Worm (Caenorhabditis elegans): Measurements from ENCODE around the gene syf-2.

syf-2 gene

ce11 chrIII:7166664-7167567, 5.0 kb upstream of the syf-2 start (continued):
- TF ChIP-seq lin-39 (tag; optimal IDR thresholded peaks at IDR 0.05), result no peak
- TF ChIP-seq mep-1 (tag; optimal IDR thresholded peaks at IDR 0.05), result peak; percentile 76

ce11 chrIII:7165816-7166229, 3.9 kb upstream of the syf-2 start:
- TF ChIP-seq egl-43 (GFP tag; IDR thresholded peaks at IDR 0.05) (no peak), snpc-4 (tag; optimal IDR thresholded peaks at IDR 0.05) (no peak), hmg-1.1 (GFP tag; IDR thresholded peaks at IDR 0.05) (peak; percentile 8; the same call in 1 of the 2 replicates), F26F4.8 (GFP tag; conservative IDR thresholded peaks at IDR 0.05) (no peak), ces-1 (GFP tag; optimal IDR thresholded peaks at IDR 0.05) (no peak), php-3 (GFP tag; IDR thresholded peaks at IDR 0.05) (peak; percentile 52), gei-8 (GFP tag; optimal IDR thresholded peaks at IDR 0.05) (peak; percentile 53), lin-13 (GFP tag; optimal IDR thresholded peaks at IDR 0.05) (peak; percentile 49), F44E2.7 (GFP tag; IDR thresholded peaks at IDR 0.05) (no peak), ztf-7 (tag; optimal IDR thresholded peaks at IDR 0.05) (no peak), F37D6.2 (tag; optimal IDR thresholded peaks at IDR 0.05) (no peak), nhr-25 (tag; optimal IDR thresholded peaks at IDR 0.05; ENCODE audit: borderline replicate concordance, insufficient read depth) (no peak), unc-62 (GFP tag; optimal IDR thresholded peaks at IDR 0.05 in 1 of 2) (peak in 1 of 2 experiments; percentile 38), unc-62 (tag; optimal IDR thresholded peaks at IDR 0.05) (no peak), daf-12 (tag; optimal IDR thresholded peaks at IDR 0.05) (no peak), mep-1 (tag; optimal IDR thresholded peaks at IDR 0.05) (peak; percentile 66), lsy-2 (tag; optimal IDR thresholded peaks at IDR 0.05) (peak in 1 of 2 experiments; percentile 70), vab-7 (GFP tag; IDR thresholded peaks at IDR 0.05) (no peak), T20F7.1 (GFP tag; optimal IDR thresholded peaks at IDR 0.05) (peak; percentile 63), mdt-29 (GFP tag; IDR thresholded peaks at IDR 0.05) (no peak), arid-1 (GFP tag; conservative IDR thresholded peaks at IDR 0.05) (no peak), rbr-2 (tag; optimal IDR thresholded peaks at IDR 0.05) (peak; percentile 19), dmd-9 (GFP tag; IDR thresholded peaks at IDR 0.05) (no peak), zag-1 (tag; optimal IDR thresholded peaks at IDR 0.05) (no peak), attf-4 (tag; optimal IDR thresholded peaks at IDR 0.05) (no peak), ZK337.2 (GFP tag; IDR thresholded peaks at IDR 0.05) (no peak), fkh-10 (GFP tag; optimal IDR thresholded peaks at IDR 0.05) (no peak), zip-11 (GFP tag; IDR thresholded peaks at IDR 0.05) (no peak), ceh-20 (GFP tag; IDR thresholded peaks at IDR 0.05) (no peak), nhr-10 (tag; optimal IDR thresholded peaks at IDR 0.05) (no peak), ceh-32 (tag; optimal IDR thresholded peaks at IDR 0.05; ENCODE audit: poor library complexity) (no peak), mdl-1 (tag; optimal IDR thresholded peaks at IDR 0.05) (peak in 1 of 2 experiments; percentile 83), pqm-1 (tag; optimal IDR thresholded peaks at IDR 0.05) (peak; percentile 96), daf-16 (GFP tag; optimal IDR thresholded peaks at IDR 0.05) (peak in 1 of 2 experiments; percentile 28), daf-16 (tag; optimal IDR thresholded peaks at IDR 0.05) (peak; percentile 92), saeg-2 (GFP tag; IDR thresholded peaks at IDR 0.05) (peak; percentile 58; the same call in 1 of the 2 replicates), ceh-44 (GFP tag; IDR thresholded peaks at IDR 0.05) (no peak), hif-1 (tag; optimal IDR thresholded peaks at IDR 0.05) (peak in 1 of 2 experiments; percentile 63), daf-8 (GFP tag; IDR thresholded peaks at IDR 0.05) (no peak), F49E8.2 (tag; optimal IDR thresholded peaks at IDR 0.05; ENCODE audit: borderline replicate concordance) (no peak), lin-1 (GFP tag; IDR thresholded peaks at IDR 0.05) (peak; percentile 67), nhr-6 (tag; optimal IDR thresholded peaks at IDR 0.05) (peak; percentile 58), lir-3 (tag; optimal IDR thresholded peaks at IDR 0.05) (no peak), unc-39 (tag; optimal IDR thresholded peaks at IDR 0.05) (no peak), aha-1 (tag) (peak; percentile 55), lim-7 (GFP tag; IDR thresholded peaks at IDR 0.05) (no peak), zfp-3 (GFP tag; conservative IDR thresholded peaks at IDR 0.05) (no peak)

All from whole organism, L4 larva.